Worm (Caenorhabditis elegans): Measurements from ENCODE around the gene tag-343.

Gene tag-343

ce11 chrX:16674632-16675031 lies at the start of gene tag-343:
Gene tag-343, minus strand, starts transcription at chrX:16674732.
- TF ChIP-seq flt-1 (GFP tag; IDR thresholded peaks at IDR 0.05) = no peak
- TF ChIP-seq ceh-36 (tag; optimal IDR thresholded peaks at IDR 0.05) = no peak
- no peak for TF ChIP-seq hmbx-1 (tag; optimal IDR thresholded peaks at IDR 0.05)
- TF ChIP-seq hnd-1 (tag; optimal IDR thresholded peaks at IDR 0.05) = no peak
- TF ChIP-seq sea-1 (GFP tag; conservative IDR thresholded peaks at IDR 0.05) = no peak
- TF ChIP-seq tbx-11 (GFP tag; IDR thresholded peaks at IDR 0.05) = no peak
- no peak for TF ChIP-seq ets-7 (tag; optimal IDR thresholded peaks at IDR 0.05)
- no peak for TF ChIP-seq ama-1 (optimal IDR thresholded peaks at IDR 0.05)
- no peak for TF ChIP-seq B0310.2 (tag; optimal IDR thresholded peaks at IDR 0.05)
- no peak for TF ChIP-seq scrt-1 (GFP tag; IDR thresholded peaks at IDR 0.05)
- no peak for TF ChIP-seq F13C5.2 (tag; optimal IDR thresholded peaks at IDR 0.05)
- TF ChIP-seq tbx-37 (GFP tag; conservative IDR thresholded peaks at IDR 0.05) = no peak
- no peak for TF ChIP-seq tra-4 (tag; optimal IDR thresholded peaks at IDR 0.05)
- TF ChIP-seq aly-1 (tag; optimal IDR thresholded peaks at IDR 0.05) = no peak
- no peak for TF ChIP-seq ceh-13 (GFP tag; optimal IDR thresholded peaks at IDR 0.05)
- TF ChIP-seq pes-1 (GFP tag; IDR thresholded peaks at IDR 0.05) = no peak
- TF ChIP-seq hmg-4 (GFP tag; optimal IDR thresholded peaks at IDR 0.05) = no peak

ce11 chrX:16721930-16722329 lies 47.4 kb upstream of the tag-343 start:
- TF ChIP-seq hnd-1 (tag; optimal IDR thresholded peaks at IDR 0.05) (no peak), flt-1 (GFP tag; IDR thresholded peaks at IDR 0.05) (no peak), hmbx-1 (tag; optimal IDR thresholded peaks at IDR 0.05) (no peak), scrt-1 (GFP tag; IDR thresholded peaks at IDR 0.05) (no peak), ama-1 (optimal IDR thresholded peaks at IDR 0.05) (no peak), hmg-4 (GFP tag; optimal IDR thresholded peaks at IDR 0.05) (no peak), tra-4 (tag; optimal IDR thresholded peaks at IDR 0.05) (no peak), pes-1 (GFP tag; IDR thresholded peaks at IDR 0.05) (no peak), tbx-11 (GFP tag; IDR thresholded peaks at IDR 0.05) (no peak), tbx-37 (GFP tag; conservative IDR thresholded peaks at IDR 0.05) (no peak), ceh-13 (GFP tag; optimal IDR thresholded peaks at IDR 0.05) (no peak)

ce11 chrX:16715938-16716337 lies 41.4 kb upstream of the tag-343 start:
- TF ChIP-seq aly-1 (tag; optimal IDR thresholded peaks at IDR 0.05) = no peak
- no peak for TF ChIP-seq sea-1 (GFP tag; conservative IDR thresholded peaks at IDR 0.05)
- TF ChIP-seq F13C5.2 (tag; optimal IDR thresholded peaks at IDR 0.05) = no peak
- TF ChIP-seq ama-1 (optimal IDR thresholded peaks at IDR 0.05) = no peak
- no peak for TF ChIP-seq flt-1 (GFP tag; IDR thresholded peaks at IDR 0.05)
- TF ChIP-seq pes-1 (GFP tag; IDR thresholded peaks at IDR 0.05) = no peak
- TF ChIP-seq ceh-36 (tag; optimal IDR thresholded peaks at IDR 0.05) = no peak

DNA sequence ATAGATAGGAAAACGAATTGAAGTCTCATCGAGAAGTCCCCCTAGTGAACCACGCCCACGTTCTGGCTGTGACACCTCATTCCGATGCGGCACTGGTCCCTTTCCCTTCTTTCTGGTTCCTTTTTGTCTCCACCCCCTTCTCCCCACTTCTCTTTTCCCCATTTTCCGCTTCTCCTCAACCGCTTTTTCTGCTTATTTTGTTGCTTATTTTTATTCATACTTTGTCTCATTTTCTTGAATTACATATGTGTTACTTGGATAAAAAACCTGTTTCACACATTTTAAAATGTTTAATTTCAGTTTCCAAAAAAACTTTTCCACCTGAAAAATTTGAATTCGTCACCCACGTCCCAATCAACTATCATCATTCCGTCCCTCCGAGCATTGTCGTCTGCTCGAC lies 36.8 kb upstream of the tag-343 start, which contains the start of gene lgc-53:
TSS of gene lgc-53 (plus strand) at position 301 of the 400 bp plus-strand sequence.
- TF ChIP-seq B0310.2 (tag; optimal IDR thresholded peaks at IDR 0.05) = no peak
- TF ChIP-seq hmg-4 (GFP tag; optimal IDR thresholded peaks at IDR 0.05) = no peak
- TF ChIP-seq ceh-13 (GFP tag; optimal IDR thresholded peaks at IDR 0.05) = no peak
- TF ChIP-seq hmbx-1 (tag; optimal IDR thresholded peaks at IDR 0.05) = no peak
- no peak for TF ChIP-seq ceh-36 (tag; optimal IDR thresholded peaks at IDR 0.05)
- TF ChIP-seq ama-1 (optimal IDR thresholded peaks at IDR 0.05) = no peak
- no peak for TF ChIP-seq tbx-11 (GFP tag; IDR thresholded peaks at IDR 0.05)
- no peak for TF ChIP-seq ets-7 (tag; optimal IDR thresholded peaks at IDR 0.05)
- no peak for TF ChIP-seq aly-1 (tag; optimal IDR thresholded peaks at IDR 0.05)
- no peak for TF ChIP-seq tra-4 (tag; optimal IDR thresholded peaks at IDR 0.05)
- TF ChIP-seq sea-1 (GFP tag; conservative IDR thresholded peaks at IDR 0.05) = no peak
- TF ChIP-seq hnd-1 (tag; optimal IDR thresholded peaks at IDR 0.05) = no peak
- TF ChIP-seq pes-1 (GFP tag; IDR thresholded peaks at IDR 0.05) = no peak
- no peak for TF ChIP-seq F13C5.2 (tag; optimal IDR thresholded peaks at IDR 0.05)
- TF ChIP-seq flt-1 (GFP tag; IDR thresholded peaks at IDR 0.05) = no peak
- no peak for TF ChIP-seq scrt-1 (GFP tag; IDR thresholded peaks at IDR 0.05)
- TF ChIP-seq tbx-37 (GFP tag; conservative IDR thresholded peaks at IDR 0.05) = no peak

- TF ChIP-seq ceh-36 (tag; optimal IDR thresholded peaks at IDR 0.05) (no peak), flt-1 (GFP tag; IDR thresholded peaks at IDR 0.05) (no peak), hnd-1 (tag; optimal IDR thresholded peaks at IDR 0.05) (no peak), ama-1 (optimal IDR thresholded peaks at IDR 0.05) (no peak), tra-4 (tag; optimal IDR thresholded peaks at IDR 0.05) (no peak), pes-1 (GFP tag; IDR thresholded peaks at IDR 0.05) (no peak), tbx-11 (GFP tag; IDR thresholded peaks at IDR 0.05) (no peak), hmg-4 (GFP tag; optimal IDR thresholded peaks at IDR 0.05) (no peak), tbx-37 (GFP tag; conservative IDR thresholded peaks at IDR 0.05) (no peak), aly-1 (tag; optimal IDR thresholded peaks at IDR 0.05) (no peak), scrt-1 (GFP tag; IDR thresholded peaks at IDR 0.05) (no peak), ceh-13 (GFP tag; optimal IDR thresholded peaks at IDR 0.05) (no peak), F13C5.2 (tag; optimal IDR thresholded peaks at IDR 0.05) (no peak), hmbx-1 (tag; optimal IDR thresholded peaks at IDR 0.05) (no peak), sea-1 (GFP tag; conservative IDR thresholded peaks at IDR 0.05) (no peak), ets-7 (tag; optimal IDR thresholded peaks at IDR 0.05) (no peak), B0310.2 (tag; optimal IDR thresholded peaks at IDR 0.05) (no peak)
Measured at ce11 chrX:16705607-16706006, 31.1 kb upstream of the tag-343 start.

ce11 chrX:16704086-16704485 lies 29.6 kb upstream of the tag-343 start:
- no peak for TF ChIP-seq tbx-37 (GFP tag; conservative IDR thresholded peaks at IDR 0.05)
- TF ChIP-seq ceh-13 (GFP tag; optimal IDR thresholded peaks at IDR 0.05) = no peak
- TF ChIP-seq aly-1 (tag; optimal IDR thresholded peaks at IDR 0.05) = no peak

DNA sequence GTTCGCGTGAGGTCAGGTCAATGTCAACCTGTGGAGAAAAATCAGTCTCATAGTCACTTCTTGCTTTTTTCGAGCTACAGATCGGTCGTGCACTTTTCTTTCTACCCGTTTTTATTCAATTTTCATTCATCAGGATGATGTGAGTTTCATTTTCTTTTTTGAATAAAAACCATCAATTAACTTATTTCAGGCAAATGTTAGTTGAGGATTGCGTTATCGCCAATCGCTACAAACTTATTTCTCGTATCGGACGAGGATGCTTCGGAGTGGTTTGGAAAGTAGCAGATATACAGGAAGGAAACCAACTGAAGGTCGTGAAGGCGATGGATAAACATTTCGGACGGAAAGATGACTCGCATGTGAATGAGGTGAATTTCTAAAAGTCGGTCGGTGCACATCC lies 27.7 kb upstream of the tag-343 start, which contains the start of gene F22H10.1:
TSS of gene F22H10.1 (plus strand) at position 211 of the 400 bp plus-strand sequence.
- TF ChIP-seq F13C5.2 (tag; optimal IDR thresholded peaks at IDR 0.05) = no peak
- TF ChIP-seq hnd-1 (tag; optimal IDR thresholded peaks at IDR 0.05) = no peak
- TF ChIP-seq tbx-11 (GFP tag; IDR thresholded peaks at IDR 0.05) = no peak
- no peak for TF ChIP-seq sea-1 (GFP tag; conservative IDR thresholded peaks at IDR 0.05)
- no peak for TF ChIP-seq scrt-1 (GFP tag; IDR thresholded peaks at IDR 0.05)

ce11 chrX:16698074-16698473 lies 23.5 kb upstream of the tag-343 start:
- TF ChIP-seq ets-7 (tag; optimal IDR thresholded peaks at IDR 0.05) (no peak), ama-1 (optimal IDR thresholded peaks at IDR 0.05) (no peak), pes-1 (GFP tag; IDR thresholded peaks at IDR 0.05) (no peak), sea-1 (GFP tag; conservative IDR thresholded peaks at IDR 0.05) (no peak), flt-1 (GFP tag; IDR thresholded peaks at IDR 0.05) (no peak), aly-1 (tag; optimal IDR thresholded peaks at IDR 0.05) (no peak), B0310.2 (tag; optimal IDR thresholded peaks at IDR 0.05) (no peak), F13C5.2 (tag; optimal IDR thresholded peaks at IDR 0.05) (no peak), tbx-11 (GFP tag; IDR thresholded peaks at IDR 0.05) (no peak), scrt-1 (GFP tag; IDR thresholded peaks at IDR 0.05) (no peak), hnd-1 (tag; optimal IDR thresholded peaks at IDR 0.05) (no peak), hmg-4 (GFP tag; optimal IDR thresholded peaks at IDR 0.05) (no peak), ceh-13 (GFP tag; optimal IDR thresholded peaks at IDR 0.05) (no peak), hmbx-1 (tag; optimal IDR thresholded peaks at IDR 0.05) (no peak), tra-4 (tag; optimal IDR thresholded peaks at IDR 0.05) (no peak), ceh-36 (tag; optimal IDR thresholded peaks at IDR 0.05) (no peak), tbx-37 (GFP tag; conservative IDR thresholded peaks at IDR 0.05) (no peak)
